Worm (Caenorhabditis elegans): Measurements from ENCODE around the gene cyp-13B1.

Gene cyp-13B1

DNA sequence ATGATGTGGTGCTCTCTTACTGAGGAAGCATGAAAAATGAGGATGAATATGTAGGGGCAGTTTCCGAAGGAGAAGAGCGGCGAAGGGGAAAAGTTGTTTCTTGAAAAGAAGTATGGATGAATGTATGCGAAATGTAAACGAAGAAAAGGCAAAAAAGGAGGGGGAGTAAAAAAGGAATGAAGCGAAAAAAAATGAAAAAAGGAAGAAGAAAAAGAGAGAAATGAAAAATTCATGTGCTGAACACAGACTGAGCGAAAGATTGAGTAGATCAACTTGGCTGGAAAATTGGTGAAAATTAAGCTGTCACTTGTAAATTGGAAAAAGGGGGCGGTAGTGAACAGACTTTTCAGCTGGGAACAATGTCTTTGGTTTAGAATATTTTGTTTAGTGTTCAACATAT is 44.5 kb downstream of the cyp-13B1 start, which contains the start of gene C49F8.1:
Gene C49F8.1, minus strand, starts transcription at position 101 of the 400 bp plus-strand sequence.
- no peak for TF ChIP-seq unc-62 (GFP tag; optimal IDR thresholded peaks at IDR 0.05)

DNA sequence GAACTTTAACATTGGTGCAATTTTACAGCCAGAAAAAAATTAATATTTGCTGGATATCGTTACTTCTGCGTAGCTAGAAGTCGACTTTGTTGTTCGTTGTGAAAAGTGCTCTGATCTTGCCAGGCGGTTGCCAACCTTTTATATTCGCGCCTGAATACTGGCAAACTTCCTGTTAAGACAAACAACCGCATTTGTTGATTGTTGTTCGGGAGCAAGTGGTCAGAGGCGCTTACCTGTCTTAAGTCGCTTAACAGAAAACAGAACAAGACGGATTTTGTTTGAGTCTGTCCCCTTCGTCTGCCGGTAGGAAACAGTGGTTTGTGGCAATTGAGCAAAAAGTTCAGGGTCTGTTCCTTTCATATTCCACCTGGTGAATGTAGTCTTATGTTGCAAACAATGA is 47.0 kb downstream of the cyp-13B1 start, which contains the start of gene C49F8.15:
Gene C49F8.15, minus strand, starts transcription at position 101 of the 400 bp plus-strand sequence.
- no peak for TF ChIP-seq unc-62 (GFP tag; optimal IDR thresholded peaks at IDR 0.05)

DNA sequence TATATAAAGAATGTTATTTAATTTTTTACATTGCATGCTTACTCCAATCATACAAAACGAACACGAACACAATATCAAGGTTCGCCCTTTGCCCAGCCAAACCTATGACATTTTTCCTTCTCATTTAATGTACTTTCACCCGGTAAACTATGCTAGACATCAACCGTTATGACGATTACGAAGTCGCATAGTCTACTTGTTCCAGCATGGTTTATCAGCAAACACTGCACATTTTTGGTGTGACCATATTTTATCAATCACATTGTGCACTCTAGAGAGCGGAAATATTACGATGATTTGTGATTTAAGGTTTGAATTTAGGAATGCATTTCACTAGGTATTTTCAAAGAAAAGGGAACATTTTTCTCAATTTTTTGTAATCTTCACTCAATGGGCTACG is 48.8 kb downstream of the cyp-13B1 start:
- TF ChIP-seq unc-62 (GFP tag; optimal IDR thresholded peaks at IDR 0.05): no peak

DNA sequence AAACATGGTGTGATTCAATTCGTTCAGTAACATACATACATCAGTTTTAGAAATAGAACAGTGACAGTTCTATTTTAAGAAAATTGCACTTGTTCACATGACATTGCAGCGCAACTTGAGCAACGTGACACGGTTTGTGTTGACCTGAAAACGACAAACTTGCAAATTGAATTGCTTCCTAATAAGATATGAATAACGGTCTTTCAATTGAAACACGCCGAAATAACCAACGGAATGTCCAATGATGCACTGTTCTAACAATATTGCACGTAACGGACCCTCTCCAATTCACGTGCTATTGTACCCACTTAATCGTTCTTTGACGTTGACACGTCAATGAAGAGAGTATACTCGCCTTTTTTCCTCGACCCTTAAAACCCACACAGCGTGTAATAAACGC is 49.6 kb downstream of the cyp-13B1 start:
- TF ChIP-seq unc-62 (GFP tag; optimal IDR thresholded peaks at IDR 0.05): no peak

DNA sequence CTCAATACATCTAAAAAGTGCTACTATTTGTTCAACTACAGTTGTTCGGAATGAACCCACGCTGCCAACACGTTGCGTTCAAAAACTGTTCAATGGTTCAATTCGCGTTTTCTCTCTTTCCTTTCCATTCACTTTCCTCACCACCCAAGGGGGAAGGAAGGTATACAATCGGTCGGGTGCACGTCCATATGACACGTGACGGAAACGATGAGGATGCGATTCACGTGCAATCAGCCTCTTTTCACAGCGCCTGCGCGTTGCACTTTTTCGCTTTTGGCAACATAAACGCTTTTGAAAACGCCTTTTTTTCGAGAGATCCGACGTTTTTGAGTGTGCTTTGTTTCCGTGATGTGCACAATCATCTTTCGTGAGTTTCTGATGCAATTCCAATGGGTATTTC is 50.9 kb downstream of the cyp-13B1 start:
- TF ChIP-seq unc-62 (GFP tag; optimal IDR thresholded peaks at IDR 0.05): no peak

DNA sequence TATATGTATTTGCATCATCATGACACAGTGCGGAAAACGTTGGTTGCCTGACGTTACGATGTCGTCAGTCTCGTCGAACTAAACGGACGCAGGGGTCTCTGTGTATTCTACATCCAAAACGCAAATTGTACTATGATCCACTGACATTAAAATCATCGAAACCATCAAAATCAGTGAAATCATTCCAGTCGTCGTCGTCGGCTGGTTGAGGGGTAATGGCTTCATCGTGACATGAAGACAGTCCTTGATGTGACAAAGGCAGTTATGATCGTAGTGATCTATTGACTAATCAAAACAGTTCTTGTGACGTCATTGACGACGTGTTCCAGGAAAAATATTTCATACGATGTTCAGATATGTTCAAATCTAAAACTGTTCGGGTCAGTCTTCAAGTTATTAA is 51.8 kb downstream of the cyp-13B1 start:
- TF ChIP-seq unc-62 (GFP tag; optimal IDR thresholded peaks at IDR 0.05): no peak
